Fruit fly (Drosophila melanogaster): ENCODE data around the gene MME1.

Gene MME1

dm6 chr2L:7037773-7038327 is 10.5 kb downstream of the MME1 start, which contains the start of gene milt (continued):
- TF ChIP-seq pan (optimal IDR thresholded peaks at IDR 0.05): no peak
- TF ChIP-seq pan (GFP tag; optimal IDR thresholded peaks at IDR 0.05 in 1 of 2, IDR thresholded peaks at IDR 0.05 in 1 of 2): no peak
- TF ChIP-seq Bgb (GFP tag; IDR thresholded peaks at IDR 0.05; ENCODE audit: partially characterized antibody): peak; percentile 88
- peak; percentile 18 for TF ChIP-seq CG30403 (GFP tag; optimal IDR thresholded peaks at IDR 0.05)
- peak; percentile 63 for TF ChIP-seq CG12659 (GFP tag; optimal IDR thresholded peaks at IDR 0.05)
- TF ChIP-seq Dref (GFP tag; IDR thresholded peaks at IDR 0.05): peak; percentile 96
- TF ChIP-seq CG11085 (GFP tag; IDR thresholded peaks at IDR 0.05): no peak
- TF ChIP-seq vnd (GFP tag; IDR thresholded peaks at IDR 0.05; ENCODE audit: partially characterized antibody): peak; percentile 86
- TF ChIP-seq Adf1 (GFP tag; IDR thresholded peaks at IDR 0.05): no peak; the same call in 1 of the 2 replicates
- peak; percentile 78 for TF ChIP-seq CG4617 (GFP tag; optimal IDR thresholded peaks at IDR 0.05; ENCODE audit: borderline replicate concordance)
- peak; percentile 89 for TF ChIP-seq nerfin-2 (GFP tag; IDR thresholded peaks at IDR 0.05; ENCODE audit: partially characterized antibody)
- peak; percentile 52 for TF ChIP-seq CG15601 (tag; optimal IDR thresholded peaks at IDR 0.05)
- TF ChIP-seq Hsf (GFP tag; optimal IDR thresholded peaks at IDR 0.05): peak; percentile 22
- no peak for TF ChIP-seq Doc2 (GFP tag; IDR thresholded peaks at IDR 0.05)
- peak; percentile 35 for TF ChIP-seq CG2120 (GFP tag; optimal IDR thresholded peaks at IDR 0.05)
- no peak for TF ChIP-seq dimm (GFP tag; IDR thresholded peaks at IDR 0.05)
- peak; percentile 2 for TF ChIP-seq CG12744 (GFP tag; optimal IDR thresholded peaks at IDR 0.05)
- TF ChIP-seq NFAT (GFP tag; IDR thresholded peaks at IDR 0.05): 0 out of 2 replicates have a peak, but pooled peaks have one; percentile 3
- TF ChIP-seq CG14710 (tag; optimal IDR thresholded peaks at IDR 0.05): peak; percentile 31
- TF ChIP-seq sob (GFP tag; IDR thresholded peaks at IDR 0.05): peak; percentile 25; the same call in 1 of the 2 replicates
- TF ChIP-seq CG11696 (GFP tag; IDR thresholded peaks at IDR 0.05): no peak
- no peak for TF ChIP-seq dan (GFP tag; IDR thresholded peaks at IDR 0.05)
- 0 out of 2 replicates have a peak, but pooled peaks have one; percentile 22 for TF ChIP-seq Xrp1 (GFP tag; IDR thresholded peaks at IDR 0.05)
- no peak for TF ChIP-seq bab2 (GFP tag; optimal IDR thresholded peaks at IDR 0.05)
- no peak for TF ChIP-seq CG15073 (GFP tag; optimal IDR thresholded peaks at IDR 0.05)
- TF ChIP-seq lilli (GFP tag; optimal IDR thresholded peaks at IDR 0.05): peak; percentile 49
- no peak for TF ChIP-seq ac (GFP tag; optimal IDR thresholded peaks at IDR 0.05)
- peak; percentile 94 for TF ChIP-seq CG2116 (GFP tag; optimal IDR thresholded peaks at IDR 0.05)
- no peak for TF ChIP-seq CG11560 (tag; IDR thresholded peaks at IDR 0.05)
- peak; percentile 53 for TF ChIP-seq ems (GFP tag; optimal IDR thresholded peaks at IDR 0.05)
- TF ChIP-seq CG3407 (GFP tag; optimal IDR thresholded peaks at IDR 0.05): no peak
- TF ChIP-seq sens (GFP tag): peak; percentile 70
- peak; percentile 77 for TF ChIP-seq CG14860 (GFP tag; IDR thresholded peaks at IDR 0.05; ENCODE audit: partially characterized antibody)
- no peak for TF ChIP-seq pho (GFP tag; optimal IDR thresholded peaks at IDR 0.05)
- TF ChIP-seq CG14965 (GFP tag; optimal IDR thresholded peaks at IDR 0.05; ENCODE audit: borderline replicate concordance): no peak
- TF ChIP-seq Dfd (GFP tag; optimal IDR thresholded peaks at IDR 0.05): no peak
- no peak for TF ChIP-seq al (GFP tag; IDR thresholded peaks at IDR 0.05)
- peak; percentile 43; the same call in 1 of the 2 replicates for TF ChIP-seq Rfx (GFP tag; IDR thresholded peaks at IDR 0.05)
- TF ChIP-seq E2f2 (GFP tag; IDR thresholded peaks at IDR 0.05): peak; percentile 72
- no peak for TF ChIP-seq az2 (GFP tag; optimal IDR thresholded peaks at IDR 0.05)
- peak; percentile 70 for TF ChIP-seq MESR4 (GFP tag; optimal IDR thresholded peaks at IDR 0.05)
- TF ChIP-seq Hmx (GFP tag; optimal IDR thresholded peaks at IDR 0.05): no peak
- no peak for TF ChIP-seq maf-S (GFP tag; optimal IDR thresholded peaks at IDR 0.05)
- TF ChIP-seq CG15514 (GFP tag; optimal IDR thresholded peaks at IDR 0.05): peak; percentile 40
- peak; percentile 40 for TF ChIP-seq twi (tag; optimal IDR thresholded peaks at IDR 0.05)
- TF ChIP-seq CG18262 (tag; optimal IDR thresholded peaks at IDR 0.05): no peak
- no peak for TF ChIP-seq gcm (GFP tag; optimal IDR thresholded peaks at IDR 0.05)
- TF ChIP-seq ind (GFP tag; optimal IDR thresholded peaks at IDR 0.05): no peak
- peak; percentile 91 for TF ChIP-seq CG6791 (GFP tag; IDR thresholded peaks at IDR 0.05; ENCODE audit: partially characterized antibody)
- no peak for TF ChIP-seq Deaf1 (tag; optimal IDR thresholded peaks at IDR 0.05)
- peak; percentile 68; the same call in 2 of the 3 replicates for TF ChIP-seq Doc3 (GFP tag; IDR thresholded peaks at IDR 0.05; ENCODE audit: partially characterized antibody)
